Fruit fly (Drosophila melanogaster) Kc167 (cell line): Measurements from ENCODE around the gene kmr.

Source experiments
- Myc ChIP-seq: fragments of >200 bp; optimal IDR thresholded peaks from 2 replicates; lab custom pipeline; 2017; ENCODE audit warnings: missing external identifiers
- Sin3A ChIP-seq: fragments of >200 bp; optimal IDR thresholded peaks from 2 replicates; lab custom pipeline; 2018; ENCODE audit warnings: missing external identifiers

- TF ChIP-seq Sin3A (lab: Kevin White, UChicago) (no peak), Myc (no peak)
Observed at dm6 chr3R:13812736-13813250, 97.8 kb downstream of the kmr start, which contains the start of the genes tal-1A, tal-2A, tal-3A and tal-AA.
